Worm (Caenorhabditis elegans): ENCODE measurements around the gene sad-1.

DNA sequence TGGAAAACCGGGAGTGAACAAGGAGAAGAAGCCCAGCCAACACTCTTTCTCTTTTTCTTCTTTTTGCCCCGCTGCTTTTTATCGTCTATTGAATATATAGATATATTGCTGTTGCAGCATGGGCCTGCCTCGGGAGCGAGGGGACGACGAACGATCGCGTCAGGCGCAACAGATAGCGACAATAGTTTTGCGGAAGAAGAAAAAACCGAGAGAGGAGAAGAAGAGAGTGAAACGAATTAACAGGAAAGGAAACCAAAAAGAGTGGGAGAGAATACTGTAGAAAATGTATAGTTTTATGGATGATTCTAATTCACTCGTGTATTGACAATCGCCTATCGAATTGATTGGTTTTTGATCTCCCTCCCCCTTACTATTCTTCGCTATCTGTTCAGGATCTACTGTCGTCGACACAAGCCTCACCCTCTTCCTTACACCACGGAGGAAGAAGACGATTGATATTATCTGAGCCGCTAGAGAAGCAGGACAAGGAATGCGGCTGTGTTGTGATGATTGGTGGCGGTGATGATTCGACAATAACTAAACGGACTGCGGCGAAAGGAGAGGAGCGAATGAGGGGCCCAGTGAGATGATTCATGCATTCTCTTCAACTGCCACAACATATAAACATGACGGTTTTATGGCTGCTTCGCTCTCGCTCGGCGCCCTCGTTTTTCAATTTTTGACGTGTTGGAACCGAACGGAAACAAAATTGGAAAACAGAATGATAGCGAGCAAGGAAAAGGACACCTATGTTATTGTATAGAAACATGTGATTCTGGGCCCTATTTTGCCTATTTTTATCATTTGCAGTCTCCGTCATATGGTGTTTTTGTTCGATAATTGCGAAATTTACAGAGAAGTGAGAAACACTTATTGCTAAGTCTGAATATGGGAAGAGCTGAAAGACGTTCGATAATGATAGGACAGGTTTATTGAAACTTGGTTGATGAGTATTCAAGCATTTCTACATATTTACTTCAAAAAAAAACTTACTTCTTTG, 26.1 kb upstream of the sad-1 start:
- TF ChIP-seq egl-5 (tag; optimal IDR thresholded peaks at IDR 0.05) (peak; percentile 10), R02D3.7 (tag; optimal IDR thresholded peaks at IDR 0.05) (no peak), sea-2 (GFP tag; optimal IDR thresholded peaks at IDR 0.05) (no peak), lin-15B (tag; optimal IDR thresholded peaks at IDR 0.05) (no peak), ama-1 (optimal IDR thresholded peaks at IDR 0.05) (no peak), nhr-237 (tag; optimal IDR thresholded peaks at IDR 0.05) (no peak), unc-39 (tag; optimal IDR thresholded peaks at IDR 0.05) (no peak), skn-1 (tag; optimal IDR thresholded peaks at IDR 0.05) (no peak), ztf-11 (tag; optimal IDR thresholded peaks at IDR 0.05) (no peak), nhr-12 (tag; optimal IDR thresholded peaks at IDR 0.05) (no peak), unc-62 (GFP tag; optimal IDR thresholded peaks at IDR 0.05) (peak; percentile 9), aly-2 (tag; optimal IDR thresholded peaks at IDR 0.05) (no peak)
